Fruit fly (Drosophila melanogaster) whole organism, wandering third instar larva: Measurements from ENCODE around the gene CG43219.

Source experiments
- CG32264 ChIP-seq: fragments of 200-800 bp; sonication (Bioruptor generic); optimal IDR thresholded peaks from 2 replicates; lab custom pipeline; 2016; ENCODE audit warnings: missing biosample characterization, missing genetic modification characterization
- CG9705 ChIP-seq: fragments of 200-800 bp; sonication (Bioruptor generic); optimal IDR thresholded peaks from 2 replicates; lab custom pipeline; 2018; ENCODE audit warnings: missing biosample characterization, mild to moderate bottlenecking, missing genetic modification characterization
- CrebA ChIP-seq: fragments of 200-800 bp; sonication (Bioruptor generic); optimal IDR thresholded peaks from 2 replicates; lab custom pipeline; 2016; ENCODE audit warnings: missing biosample characterization, mild to moderate bottlenecking, missing genetic modification characterization, borderline replicate concordance
- Dfd ChIP-seq: fragments of >200 bp; optimal IDR thresholded peaks from 2 replicates; lab custom pipeline; 2017; ENCODE audit warnings: missing biosample characterization, missing genetic modification characterization
- Dif ChIP-seq: fragments of 200-275, 200-300 bp; sonication (Bioruptor generic); optimal IDR thresholded peaks from 2 replicates; lab custom pipeline; 2018; ENCODE audit warnings: missing biosample characterization, missing genetic modification characterization; ENCODE audit not compliant: partially characterized antibody
- HLH106 ChIP-seq: fragments of 200-800 bp; optimal IDR thresholded peaks from 3 replicates; lab custom pipeline; 2019; ENCODE audit warnings: missing biosample characterization, mild to moderate bottlenecking, missing genetic modification characterization, moderate library complexity
- Hnf4 ChIP-seq: fragments of 200-800 bp; sonication (Bioruptor generic); optimal IDR thresholded peaks from 2 replicates; lab custom pipeline; 2016; ENCODE audit warnings: missing biosample characterization, mild to moderate bottlenecking, missing genetic modification characterization
- Hr83 ChIP-seq: fragments of 200-300 bp; sonication (Bioruptor generic); optimal IDR thresholded peaks from 2 replicates; lab custom pipeline; 2016; ENCODE audit warnings: missing biosample characterization, mild to moderate bottlenecking, missing genetic modification characterization, moderate library complexity; ENCODE audit not compliant: poor library complexity, severe bottlenecking
- Jra ChIP-seq: sonication (Bioruptor generic); optimal IDR thresholded peaks from 2 replicates; lab custom pipeline; 2016; ENCODE audit warnings: missing biosample characterization, missing genetic modification characterization
- Mio ChIP-seq: sonication (Bioruptor generic); optimal IDR thresholded peaks from 2 replicates; lab custom pipeline; 2016; ENCODE audit warnings: missing biosample characterization, missing genetic modification characterization
- Myc ChIP-seq: fragments of >200 bp; optimal IDR thresholded peaks from 2 replicates; lab custom pipeline; 2017
- Rel ChIP-seq, 2 experiments: fragments of 200-800 bp; sonication (Bioruptor generic) in 1 of 2; optimal IDR thresholded peaks; 2 replicates in 1 of 2; 3 replicates in 1 of 2; lab custom pipeline; 2016 to 2019; ENCODE audit warnings: mild to moderate bottlenecking in 2 of 2, missing biosample characterization in 2 of 2, missing genetic modification characterization in 2 of 2, moderate library complexity in 1 of 2
- Vsx2 ChIP-seq: fragments of 200-300, 225-300 bp; sonication (Bioruptor generic); optimal IDR thresholded peaks from 2 replicates; lab custom pipeline; 2018; ENCODE audit warnings: missing biosample characterization, missing genetic modification characterization; ENCODE audit not compliant: partially characterized antibody
- brk ChIP-seq: fragments of 200-800 bp; sonication (Bioruptor generic); optimal IDR thresholded peaks from 2 replicates; lab custom pipeline; 2016; ENCODE audit warnings: missing biosample characterization, mild to moderate bottlenecking, missing genetic modification characterization
- dl ChIP-seq, 2 experiments: fragments of 175-275, 200-275 bp in 1 of 2; fragments of 200-275 bp in 1 of 2; sonication (Bioruptor generic); optimal IDR thresholded peaks; lab custom pipeline; 2018; ENCODE audit warnings: mild to moderate bottlenecking in 2 of 2, missing biosample characterization in 2 of 2, missing genetic modification characterization in 2 of 2, moderate library complexity in 2 of 2; ENCODE audit not compliant: partially characterized antibody in 2 of 2, insufficient read depth in 1 of 2
- dmrt93B ChIP-seq: fragments of 200-800 bp; sonication (Bioruptor generic); optimal IDR thresholded peaks from 2 replicates; lab custom pipeline; 2018; ENCODE audit warnings: missing biosample characterization, mild to moderate bottlenecking, missing genetic modification characterization
- dsf ChIP-seq: sonication (Bioruptor generic); optimal IDR thresholded peaks from 2 replicates; lab custom pipeline; 2016; ENCODE audit warnings: missing biosample characterization, missing genetic modification characterization, borderline replicate concordance
- ey ChIP-seq: fragments of 200-800 bp; sonication (Bioruptor generic); optimal IDR thresholded peaks from 2 replicates; lab custom pipeline; 2016; ENCODE audit warnings: missing biosample characterization, missing genetic modification characterization
- foxo ChIP-seq, 2 experiments: fragments of 200-800 bp; sonication (Bioruptor generic); optimal IDR thresholded peaks; 2 replicates in 1 of 2; 3 replicates in 1 of 2; lab custom pipeline; 2016 to 2017; ENCODE audit warnings: missing biosample characterization in 2 of 2, missing genetic modification characterization in 2 of 2
- h ChIP-seq: fragments of 200-800 bp; sonication (Bioruptor generic); optimal IDR thresholded peaks from 3 replicates; lab custom pipeline; 2016; ENCODE audit warnings: missing biosample characterization, mild to moderate bottlenecking, missing genetic modification characterization
- jim ChIP-seq: fragments of 175-275, 200-325 bp; sonication (Bioruptor generic); optimal IDR thresholded peaks from 2 replicates; lab custom pipeline; 2016; ENCODE audit warnings: missing biosample characterization, mild to moderate bottlenecking, missing genetic modification characterization
- lola ChIP-seq: fragments of >200 bp; optimal IDR thresholded peaks from 2 replicates; lab custom pipeline; 2017; ENCODE audit warnings: missing biosample characterization, missing genetic modification characterization
- psq ChIP-seq: fragments of 200-800 bp; sonication (Bioruptor generic); optimal IDR thresholded peaks from 3 replicates; lab custom pipeline; 2017; ENCODE audit warnings: missing biosample characterization, mild to moderate bottlenecking, missing genetic modification characterization, moderate library complexity
- rgr ChIP-seq: fragments of 200-800 bp; sonication (Bioruptor generic); optimal IDR thresholded peaks from 3 replicates; lab custom pipeline; 2016; ENCODE audit warnings: missing biosample characterization, mild to moderate bottlenecking, missing genetic modification characterization
- sv ChIP-seq: fragments of 200-800 bp; sonication (Bioruptor generic); optimal IDR thresholded peaks from 3 replicates; lab custom pipeline; 2016; ENCODE audit warnings: missing biosample characterization, missing genetic modification characterization
- usp ChIP-seq: fragments of >200 bp; optimal IDR thresholded peaks from 2 replicates; lab custom pipeline; 2017; ENCODE audit warnings: missing biosample characterization, missing genetic modification characterization
- woc ChIP-seq: sonication (Bioruptor generic); optimal IDR thresholded peaks from 2 replicates; lab custom pipeline; 2016; ENCODE audit warnings: missing biosample characterization, mild to moderate bottlenecking, missing genetic modification characterization

Gene CG43219

dm6 chr3L:21200587-21200986 is 19.6 kb upstream of the CG43219 start:
- TF ChIP-seq dl (GFP tag; optimal IDR thresholded peaks at IDR 0.05; lab: Kevin White, UChicago; ENCODE audit: insufficient read depth in 1 of 2, partially characterized antibody in 2 of 2) (no peak), Dif (peak; percentile 13)

dm6 chr3L:21201246-21201896 is 18.8 kb upstream of the CG43219 start:
- TF ChIP-seq dl (GFP tag; optimal IDR thresholded peaks at IDR 0.05; lab: Kevin White, UChicago; ENCODE audit: insufficient read depth in 1 of 2, partially characterized antibody in 2 of 2) (no peak), lola (GFP tag; lab: Kevin White, UChicago) (no peak), HLH106 (no peak), CrebA (GFP tag; lab: Kevin White, UChicago) (no peak), dmrt93B (GFP tag; lab: Kevin White, UChicago) (no peak), woc (no peak), Mio (GFP tag; lab: Kevin White, UChicago) (no peak), Hnf4 (GFP tag; lab: Kevin White, UChicago) (no peak), foxo (GFP tag; optimal IDR thresholded peaks at IDR 0.05; lab: Kevin White, UChicago) (no peak), Hr83 (no peak), Vsx2 (GFP tag; lab: Kevin White, UChicago) (no peak), rgr (GFP tag; lab: Kevin White, UChicago) (no peak), psq (GFP tag; lab: Kevin White, UChicago) (no peak), Jra (GFP tag; lab: Kevin White, UChicago) (no peak), CG9705 (GFP tag; lab: Kevin White, UChicago) (no peak), Myc (lab: Kevin White, UChicago) (no peak), Dfd (no peak), jim (GFP tag; lab: Kevin White, UChicago) (no peak)

- TF ChIP-seq woc, result no peak
- TF ChIP-seq dsf (GFP tag; lab: Kevin White, UChicago), result no peak
- no peak for TF ChIP-seq Jra (GFP tag; lab: Kevin White, UChicago)
- no peak for TF ChIP-seq dmrt93B (GFP tag; lab: Kevin White, UChicago)
- TF ChIP-seq h (GFP tag; lab: Kevin White, UChicago), result no peak
- no peak for TF ChIP-seq CG9705 (GFP tag; lab: Kevin White, UChicago)
- no peak for TF ChIP-seq sv (GFP tag; lab: Kevin White, UChicago)
- TF ChIP-seq brk (GFP tag; lab: Kevin White, UChicago), result no peak
- TF ChIP-seq CG32264, result no peak
- TF ChIP-seq usp, result no peak
Observed at dm6 chr3L:21202029-21202776, 18.0 kb upstream of the CG43219 start.

- TF ChIP-seq dl (GFP tag; optimal IDR thresholded peaks at IDR 0.05; lab: Kevin White, UChicago; ENCODE audit: insufficient read depth in 1 of 2, partially characterized antibody in 2 of 2), result peak in 1 of 2 experiments; percentile 30
- peak; percentile 37 for TF ChIP-seq psq (GFP tag; lab: Kevin White, UChicago)
- TF ChIP-seq Mio (GFP tag; lab: Kevin White, UChicago), result no peak
- no peak for TF ChIP-seq h (GFP tag; lab: Kevin White, UChicago)
- TF ChIP-seq Dif, result peak; percentile 65
Observed at dm6 chr3L:21202777-21203282, 17.4 kb upstream of the CG43219 start, which contains the start of the genes Targ1, CG10512 and Targ2. TSS of gene Targ1 (minus strand) at chr3L:21202882. TSS of gene CG10512 (plus strand) at chr3L:21202920. TSS of gene Targ2 (minus strand) at chr3L:21203232.

- no peak for TF ChIP-seq ey
- TF ChIP-seq Rel (GFP tag; optimal IDR thresholded peaks at IDR 0.05; lab: Kevin White, UChicago), result no peak
- TF ChIP-seq Rel (tag; optimal IDR thresholded peaks at IDR 0.05; lab: Kevin White, UChicago), result peak; percentile 54
Observed at dm6 chr3L:21204581-21205495, 15.4 kb upstream of the CG43219 start.
